Worm (Caenorhabditis elegans): ENCODE data around the gene ZC317.2.
A peak's percentile ranks its signal among the peaks of the same experiment; 100 is the strongest.

The ZC317.2 gene

ce11 chrV:5459806-5460205 lies at the start of gene ZC317.2:
ZC317.2 (plus strand) TSS chrV:5460106.
- TF ChIP-seq hlh-1 (tag; optimal IDR thresholded peaks at IDR 0.05) = no peak
- no peak for TF ChIP-seq M03D4.4 (tag; optimal IDR thresholded peaks at IDR 0.05)
- no peak for TF ChIP-seq ztf-11 (tag; optimal IDR thresholded peaks at IDR 0.05)
- no peak for TF ChIP-seq unc-39 (tag; optimal IDR thresholded peaks at IDR 0.05)
- TF ChIP-seq drap-1 (GFP tag; optimal IDR thresholded peaks at IDR 0.05) = no peak
- TF ChIP-seq ceh-43 (GFP tag; optimal IDR thresholded peaks at IDR 0.05) = no peak
- no peak for TF ChIP-seq ceh-83 (GFP tag; optimal IDR thresholded peaks at IDR 0.05)
- no peak for TF ChIP-seq elt-1 (tag; optimal IDR thresholded peaks at IDR 0.05; ENCODE audit: borderline replicate concordance, insufficient read depth)
- TF ChIP-seq mls-2 (tag; optimal IDR thresholded peaks at IDR 0.05) = no peak
- no peak for TF ChIP-seq nhr-28 (tag; optimal IDR thresholded peaks at IDR 0.05)
- no peak for TF ChIP-seq lin-13 (tag; optimal IDR thresholded peaks at IDR 0.05)
- no peak for TF ChIP-seq cnd-1 (tag; optimal IDR thresholded peaks at IDR 0.05)
- TF ChIP-seq ceh-39 (tag; optimal IDR thresholded peaks at IDR 0.05) = no peak
- TF ChIP-seq zip-8 (tag; optimal IDR thresholded peaks at IDR 0.05) = no peak
- TF ChIP-seq mab-5 (tag; optimal IDR thresholded peaks at IDR 0.05) = no peak

- TF ChIP-seq ces-1 (GFP tag; optimal IDR thresholded peaks at IDR 0.05) (no peak), sem-2 (GFP tag; optimal IDR thresholded peaks at IDR 0.05) (no peak), tbx-8 (GFP tag; optimal IDR thresholded peaks at IDR 0.05) (no peak), ceh-39 (tag; optimal IDR thresholded peaks at IDR 0.05) (no peak), blmp-1 (tag; optimal IDR thresholded peaks at IDR 0.05) (no peak), lsy-2 (tag; optimal IDR thresholded peaks at IDR 0.05) (no peak)
Observed at ce11 chrV:5410679-5411078, 49.2 kb upstream of the ZC317.2 start, which contains the start of gene F08F3.4. F08F3.4 (plus strand) TSS chrV:5410955.

ce11 chrV:5412808-5413405 lies 47.0 kb upstream of the ZC317.2 start, which contains the start of gene F08F3.10:
F08F3.10 (plus strand) TSS chrV:5413355.
- TF ChIP-seq hlh-1 (tag; optimal IDR thresholded peaks at IDR 0.05) = peak; percentile 34
- TF ChIP-seq nhr-237 (tag; optimal IDR thresholded peaks at IDR 0.05) = no peak

- TF ChIP-seq drap-1 (GFP tag; optimal IDR thresholded peaks at IDR 0.05) = no peak
Observed at ce11 chrV:5419915-5420314, 40.0 kb upstream of the ZC317.2 start, which contains the start of gene F08F3.6. F08F3.6 (minus strand) TSS chrV:5420067.

ce11 chrV:5423120-5423519 lies 36.8 kb upstream of the ZC317.2 start, which contains the start of gene cyp-14A5:
cyp-14A5 (minus strand) TSS chrV:5423282.
- no peak for TF ChIP-seq lsy-2 (tag; optimal IDR thresholded peaks at IDR 0.05)
- no peak for TF ChIP-seq mls-2 (tag; optimal IDR thresholded peaks at IDR 0.05)
- TF ChIP-seq mep-1 (tag; optimal IDR thresholded peaks at IDR 0.05) = no peak
- no peak for TF ChIP-seq sptf-1 (tag; optimal IDR thresholded peaks at IDR 0.05)
- peak; percentile 2 for TF ChIP-seq elt-1 (tag; optimal IDR thresholded peaks at IDR 0.05; ENCODE audit: borderline replicate concordance, insufficient read depth)

- no peak for TF ChIP-seq mep-1 (tag; optimal IDR thresholded peaks at IDR 0.05)
- peak; percentile 81 for TF ChIP-seq elt-1 (tag; optimal IDR thresholded peaks at IDR 0.05; ENCODE audit: borderline replicate concordance, insufficient read depth)
- TF ChIP-seq blmp-1 (tag; optimal IDR thresholded peaks at IDR 0.05) = no peak
- no peak for TF ChIP-seq tbx-8 (GFP tag; optimal IDR thresholded peaks at IDR 0.05)
- TF ChIP-seq mls-2 (tag; optimal IDR thresholded peaks at IDR 0.05) = no peak
Observed at ce11 chrV:5425008-5425407, 34.9 kb upstream of the ZC317.2 start.

ce11 chrV:5426337-5426736 lies 33.6 kb upstream of the ZC317.2 start:
- TF ChIP-seq lsy-2 (tag; optimal IDR thresholded peaks at IDR 0.05) (no peak), mab-5 (tag; optimal IDR thresholded peaks at IDR 0.05) (no peak), snpc-4 (tag; optimal IDR thresholded peaks at IDR 0.05) (no peak), unc-62 (GFP tag; optimal IDR thresholded peaks at IDR 0.05) (no peak)

- TF ChIP-seq drap-1 (GFP tag; optimal IDR thresholded peaks at IDR 0.05) (no peak), lin-32 (GFP tag; optimal IDR thresholded peaks at IDR 0.05) (no peak), ceh-39 (tag; optimal IDR thresholded peaks at IDR 0.05) (no peak), nhr-237 (tag; optimal IDR thresholded peaks at IDR 0.05) (no peak), mab-5 (tag; optimal IDR thresholded peaks at IDR 0.05) (no peak), ham-2 (GFP tag; optimal IDR thresholded peaks at IDR 0.05) (no peak), mep-1 (tag; optimal IDR thresholded peaks at IDR 0.05) (no peak), unc-39 (tag; optimal IDR thresholded peaks at IDR 0.05) (no peak), elt-1 (tag; optimal IDR thresholded peaks at IDR 0.05; ENCODE audit: borderline replicate concordance, insufficient read depth) (no peak), elt-3 (tag; optimal IDR thresholded peaks at IDR 0.05) (no peak), unc-120 (tag; optimal IDR thresholded peaks at IDR 0.05; ENCODE audit: poor library complexity, severe bottlenecking) (no peak), sptf-1 (tag; optimal IDR thresholded peaks at IDR 0.05) (no peak), blmp-1 (tag; optimal IDR thresholded peaks at IDR 0.05) (no peak), flh-1 (GFP tag; optimal IDR thresholded peaks at IDR 0.05) (no peak), nhr-12 (tag; optimal IDR thresholded peaks at IDR 0.05) (no peak), nhr-2 (tag; optimal IDR thresholded peaks at IDR 0.05) (no peak), sem-2 (GFP tag; optimal IDR thresholded peaks at IDR 0.05) (no peak), nhr-76 (tag; optimal IDR thresholded peaks at IDR 0.05) (no peak), ceh-83 (GFP tag; optimal IDR thresholded peaks at IDR 0.05) (no peak), lsy-2 (tag; optimal IDR thresholded peaks at IDR 0.05) (no peak)
Observed at ce11 chrV:5427860-5428259, 32.0 kb upstream of the ZC317.2 start, which contains the start of gene rhr-1. rhr-1 (plus strand) TSS chrV:5428160.
